Fruit fly (Drosophila melanogaster) whole organism, pupa: ENCODE data around the gene Orc5.

Experiments
- CG10348 ChIP-seq: fragments of 200-800 bp; sonication (Bioruptor generic); IDR thresholded peaks from 2 replicates; pipeline ENCODE4 v1.3.6; 2022; ENCODE audit warnings: missing biosample characterization, missing genetic modification characterization
- CG15710 ChIP-seq: fragments of 200-800 bp; sonication (Bioruptor generic); optimal IDR thresholded peaks from 2 replicates; lab custom pipeline; 2018; ENCODE audit warnings: missing biosample characterization, mild to moderate bottlenecking, missing genetic modification characterization, moderate library complexity
- CG34367 ChIP-seq: fragments of 200-800 bp; sonication (Bioruptor generic); optimal IDR thresholded peaks from 2 replicates; lab custom pipeline; 2018; ENCODE audit warnings: missing biosample characterization, mild to moderate bottlenecking, missing genetic modification characterization
- CG4496 ChIP-seq: fragments of 200-800 bp; sonication (Bioruptor generic); IDR thresholded peaks from 3 replicates; pipeline ENCODE4 v1.3.6; 2022; ENCODE audit warnings: missing biosample characterization, missing genetic modification characterization
- CG9948 ChIP-seq: fragments of 200-800 bp; sonication (Bioruptor generic); optimal IDR thresholded peaks from 2 replicates; lab custom pipeline; 2018; ENCODE audit warnings: missing biosample characterization, mild to moderate bottlenecking, missing genetic modification characterization, moderate library complexity
- D1 ChIP-seq: fragments of 200-800 bp; sonication (Bioruptor generic); optimal IDR thresholded peaks from 2 replicates; lab custom pipeline; 2018; ENCODE audit warnings: missing biosample characterization, mild to moderate bottlenecking, missing genetic modification characterization, moderate library complexity
- EcR ChIP-seq: fragments of 200-800 bp; sonication (Bioruptor generic); optimal IDR thresholded peaks from 3 replicates; lab custom pipeline; 2019; ENCODE audit warnings: missing biosample characterization, missing genetic modification characterization, mild to moderate bottlenecking, moderate library complexity, missing genetic modification reagents
- Ets98B ChIP-seq: fragments of 200-800 bp; sonication (Bioruptor generic); IDR thresholded peaks from 2 replicates; pipeline ENCODE4 v1.3.6; 2022; ENCODE audit warnings: missing biosample characterization, missing genetic modification characterization
- Snoo ChIP-seq: fragments of 200-800 bp; sonication (Bioruptor generic); optimal IDR thresholded peaks from 3 replicates; lab custom pipeline; 2017; ENCODE audit warnings: missing biosample characterization, mild to moderate bottlenecking, missing genetic modification characterization, inconsistent platforms
- fd96Ca ChIP-seq: fragments of 200-800 bp; sonication (Bioruptor generic); IDR thresholded peaks from 3 replicates; pipeline ENCODE4 v1.3.6; 2022; ENCODE audit warnings: missing biosample characterization, missing genetic modification characterization
- gl ChIP-seq: fragments of 200-800 bp; sonication (Bioruptor generic); optimal IDR thresholded peaks from 2 replicates; lab custom pipeline; 2018; ENCODE audit warnings: missing biosample characterization, mild to moderate bottlenecking, missing genetic modification characterization
- rn ChIP-seq: fragments of 200-800 bp; sonication (Bioruptor generic); IDR thresholded peaks from 2 replicates; pipeline ENCODE4 v1.3.6; 2022; ENCODE audit warnings: missing biosample characterization, missing genetic modification characterization

The Orc5 gene

DNA sequence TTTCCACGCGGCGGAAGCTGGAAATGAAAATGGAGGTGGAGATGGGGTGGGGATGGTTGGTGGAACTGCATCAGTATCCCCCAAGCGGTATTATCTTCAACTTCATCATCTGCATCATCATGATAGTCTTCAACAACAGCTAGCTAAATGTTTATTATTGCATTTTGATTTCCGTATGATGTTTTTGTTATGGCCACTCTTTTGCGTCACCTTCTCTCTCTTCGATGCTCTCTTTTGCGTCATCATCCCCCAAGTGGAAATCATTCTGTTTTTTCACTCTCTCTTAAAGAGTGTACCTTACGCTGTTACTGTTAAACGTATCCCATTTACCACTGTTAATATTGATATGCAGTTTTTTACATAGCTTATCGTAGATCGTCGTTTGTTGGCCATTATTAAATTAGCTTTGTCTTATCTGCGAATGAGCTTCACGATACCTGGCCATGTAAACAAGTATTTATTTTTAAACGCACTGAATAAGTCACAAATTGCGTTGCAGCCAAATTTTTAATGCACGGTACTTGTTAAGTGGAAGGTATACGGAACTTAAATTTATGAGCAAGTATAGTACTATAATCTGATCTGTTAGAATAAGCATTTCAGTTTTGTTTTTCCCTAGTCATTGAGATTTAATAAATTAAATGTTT is 48.4 kb downstream of the Orc5 start:
- TF ChIP-seq rn (GFP tag; lab: Robert Waterston, UW) (no peak), CG10348 (no peak), Snoo (no peak), gl (tag; lab: Kevin White, UChicago) (no peak)

- no peak for TF ChIP-seq CG9948
- peak; percentile 13; the same call in 1 of the 3 replicates for TF ChIP-seq fd96Ca (GFP tag; lab: Robert Waterston, UW)
- peak; percentile 72 for TF ChIP-seq CG4496
- peak; percentile 52 for TF ChIP-seq Ets98B (GFP tag; lab: Robert Waterston, UW)
- TF ChIP-seq D1 (tag; lab: Kevin White, UChicago), result peak; percentile 15
- TF ChIP-seq CG34367 (tag; lab: Kevin White, UChicago), result no peak
- peak; percentile 25 for TF ChIP-seq EcR (GFP tag; lab: Kevin White, UChicago)
- TF ChIP-seq CG15710, result no peak
- TF ChIP-seq Snoo, result peak; percentile 0
Measured at dm6 chr2L:13878801-13879200, 49.2 kb downstream of the Orc5 start.
